Fruit fly (Drosophila melanogaster) whole organism, embryonic: ENCODE results near the gene Ttc19.

Experiments used
- Atf-2 ChIP-seq: fragments of 200-800 bp; sonication (Bioruptor generic); optimal IDR thresholded peaks from 2 replicates; lab custom pipeline; 2016; ENCODE audit warnings: missing biosample characterization, missing genetic modification characterization
- Bdp1 ChIP-seq: fragments of 200-800 bp; sonication (Bioruptor generic); optimal IDR thresholded peaks from 3 replicates; lab custom pipeline; 2016; ENCODE audit warnings: missing biosample characterization, missing genetic modification characterization
- CG1024 ChIP-seq: fragments of 200-800 bp; sonication (Bioruptor generic); IDR thresholded peaks from 2 replicates; pipeline ENCODE4 v1.3.6; 2022; ENCODE audit warnings: missing biosample characterization, missing genetic modification characterization
- CG10979 ChIP-seq: fragments of 200-800 bp; sonication (Bioruptor generic); optimal IDR thresholded peaks from 2 replicates; lab custom pipeline; 2018; ENCODE audit warnings: missing biosample characterization, mild to moderate bottlenecking, missing genetic modification characterization, moderate library complexity
- CG11560 ChIP-seq: fragments of 200-800 bp; sonication (Bioruptor generic); IDR thresholded peaks from 3 replicates; pipeline ENCODE4 v1.3.6; 2022; ENCODE audit warnings: missing biosample characterization, missing genetic modification characterization
- CG12104 ChIP-seq: fragments of 200-800 bp; sonication (Bioruptor generic); optimal IDR thresholded peaks from 3 replicates; lab custom pipeline; 2016; ENCODE audit warnings: missing biosample characterization, missing genetic modification characterization
- CG12219 ChIP-seq: fragments of 200-800 bp; sonication (Bioruptor generic); optimal IDR thresholded peaks from 3 replicates; lab custom pipeline; 2018; ENCODE audit warnings: missing biosample characterization, mild to moderate bottlenecking, missing genetic modification characterization
- CG13624 ChIP-seq: fragments of 200-800 bp; sonication (Bioruptor generic); optimal IDR thresholded peaks from 2 replicates; lab custom pipeline; 2016; ENCODE audit warnings: missing biosample characterization, missing genetic modification characterization
- CG1647 ChIP-seq: fragments of 200-800 bp; sonication (Bioruptor generic); optimal IDR thresholded peaks from 3 replicates; lab custom pipeline; 2016; ENCODE audit warnings: missing biosample characterization, missing genetic modification characterization
- CG17802 ChIP-seq: fragments of 200-800 bp; sonication (Bioruptor generic); optimal IDR thresholded peaks from 2 replicates; lab custom pipeline; 2018; ENCODE audit warnings: missing biosample characterization, mild to moderate bottlenecking, missing genetic modification characterization, moderate library complexity
- CG2129 ChIP-seq: fragments of 200-800 bp; sonication (Bioruptor generic); IDR thresholded peaks from 2 replicates; pipeline ENCODE4 v1.3.6; 2022; ENCODE audit warnings: missing biosample characterization, missing genetic modification characterization; ENCODE audit not compliant: partially characterized antibody
- CG30403 ChIP-seq: fragments of 200-800 bp; sonication (Bioruptor generic); optimal IDR thresholded peaks from 3 replicates; lab custom pipeline; 2016; ENCODE audit warnings: missing biosample characterization, missing genetic modification characterization
- CG3065 ChIP-seq: fragments of 200-800 bp; sonication (Bioruptor generic); optimal IDR thresholded peaks from 2 replicates; lab custom pipeline; 2016; ENCODE audit warnings: missing biosample characterization, missing genetic modification characterization
- CG31224 ChIP-seq: fragments of 200-800 bp; sonication (Bioruptor generic); IDR thresholded peaks from 2 replicates; pipeline ENCODE4 v1.3.6; 2022; ENCODE audit warnings: missing biosample characterization, missing genetic modification characterization
- CG3163 ChIP-seq: fragments of 200-800 bp; sonication (Bioruptor generic); optimal IDR thresholded peaks from 3 replicates; lab custom pipeline; 2016; ENCODE audit warnings: missing biosample characterization, missing genetic modification characterization
- CG34224 ChIP-seq: fragments of 200-800 bp; sonication (Bioruptor generic); IDR thresholded peaks from 3 replicates; pipeline ENCODE4 v1.3.6; 2022; ENCODE audit warnings: missing biosample characterization, missing genetic modification characterization; ENCODE audit not compliant: partially characterized antibody
- CG34376 ChIP-seq: fragments of 200-800 bp; sonication (Bioruptor generic); optimal IDR thresholded peaks from 2 replicates; lab custom pipeline; 2018; ENCODE audit warnings: missing biosample characterization, mild to moderate bottlenecking, missing genetic modification characterization
- CG4360 ChIP-seq: fragments of 200-800 bp; sonication (Bioruptor generic); IDR thresholded peaks from 2 replicates; pipeline ENCODE4 v1.3.6; 2022; ENCODE audit warnings: missing biosample characterization, missing genetic modification characterization
- CG43689 ChIP-seq: fragments of 200-800 bp; sonication (Bioruptor generic); IDR thresholded peaks from 2 replicates; pipeline ENCODE4 v1.3.6; 2022; ENCODE audit warnings: missing biosample characterization, missing genetic modification characterization
- CG6654 ChIP-seq: fragments of 200-800 bp; sonication (Bioruptor generic); optimal IDR thresholded peaks from 2 replicates; lab custom pipeline; 2017; ENCODE audit warnings: missing biosample characterization, mild to moderate bottlenecking, missing genetic modification characterization
- CG6765 ChIP-seq: fragments of 200-800 bp; sonication (Bioruptor generic); optimal IDR thresholded peaks from 3 replicates; lab custom pipeline; 2017; ENCODE audit warnings: missing biosample characterization, mild to moderate bottlenecking, missing genetic modification characterization
- CG6813 ChIP-seq: fragments of 200-800 bp; sonication (Bioruptor generic); optimal IDR thresholded peaks from 2 replicates; lab custom pipeline; 2017; ENCODE audit warnings: missing biosample characterization, missing genetic modification characterization, mild to moderate bottlenecking, moderate library complexity, missing genetic modification reagents
- CG7271 ChIP-seq: fragments of 200-800 bp; sonication (Bioruptor generic); optimal IDR thresholded peaks from 2 replicates; lab custom pipeline; 2018; ENCODE audit warnings: missing biosample characterization, mild to moderate bottlenecking, missing genetic modification characterization, moderate library complexity
- CG7357 ChIP-seq: fragments of 200-800 bp; sonication (Bioruptor generic); IDR thresholded peaks from 3 replicates; pipeline ENCODE4 v1.3.6; 2022; ENCODE audit warnings: missing biosample characterization, missing genetic modification characterization
- CG7786 ChIP-seq: fragments of 200-800 bp; sonication (Bioruptor generic); optimal IDR thresholded peaks from 2 replicates; lab custom pipeline; 2016; ENCODE audit warnings: missing biosample characterization, missing genetic modification characterization
- CG7987 ChIP-seq: fragments of 200-800 bp; sonication (Bioruptor generic); optimal IDR thresholded peaks from 2 replicates; lab custom pipeline; 2018; ENCODE audit warnings: missing biosample characterization, mild to moderate bottlenecking, missing genetic modification characterization, moderate library complexity
- CG8478 ChIP-seq: fragments of >200 bp; optimal IDR thresholded peaks from 2 replicates; lab custom pipeline; 2018
- CG9932 ChIP-seq: fragments of 200-800 bp; sonication (Bioruptor generic); IDR thresholded peaks from 2 replicates; pipeline ENCODE4 v1.3.6; 2022; ENCODE audit warnings: missing biosample characterization, missing genetic modification characterization
- Dbx ChIP-seq: fragments of 200-800 bp; sonication (Bioruptor generic); IDR thresholded peaks from 3 replicates; pipeline ENCODE4 v1.3.6; 2022; ENCODE audit warnings: missing biosample characterization, missing genetic modification characterization
- Ets65A ChIP-seq: fragments of 200-800 bp; sonication (Bioruptor generic); peaks from one replicate; lab custom pipeline; 2016; ENCODE audit warnings: missing biosample characterization, missing genetic modification characterization
- Hr51 ChIP-seq, 2 experiments: fragments of 200-800 bp; sonication (Bioruptor generic); optimal IDR thresholded peaks; 2 replicates in 1 of 2; 3 replicates in 1 of 2; lab custom pipeline; 2016 to 2018; ENCODE audit warnings: missing biosample characterization in 2 of 2, missing genetic modification characterization in 2 of 2, mild to moderate bottlenecking in 1 of 2, moderate library complexity in 1 of 2
- Kr ChIP-seq: fragments of 200-800 bp; sonication (Bioruptor generic); optimal IDR thresholded peaks from 2 replicates; lab custom pipeline; 2017; ENCODE audit warnings: missing biosample characterization, mild to moderate bottlenecking, missing genetic modification characterization
- MBD-R2 ChIP-seq: fragments of 200-800 bp; sonication (Bioruptor generic); IDR thresholded peaks from 2 replicates; pipeline ENCODE4 v1.3.6; 2022; ENCODE audit warnings: missing biosample characterization, missing genetic modification characterization
- PHDP ChIP-seq: fragments of 200-800 bp; sonication (Bioruptor generic); optimal IDR thresholded peaks from 3 replicates; lab custom pipeline; 2018; ENCODE audit warnings: missing biosample characterization, mild to moderate bottlenecking, missing genetic modification characterization, moderate library complexity
- Usf ChIP-seq: fragments of 200-800 bp; sonication (Bioruptor generic); optimal IDR thresholded peaks from 2 replicates; lab custom pipeline; 2017; ENCODE audit warnings: missing genotype, missing biosample characterization, missing genetic modification characterization
- az2 ChIP-seq: fragments of 200-800 bp; sonication (Bioruptor generic); optimal IDR thresholded peaks from 3 replicates; lab custom pipeline; 2016; ENCODE audit warnings: missing biosample characterization, missing genetic modification characterization
- crp ChIP-seq, 2 experiments: fragments of 200-800 bp; sonication (Bioruptor generic); optimal IDR thresholded peaks; 2 replicates in 1 of 2; 3 replicates in 1 of 2; lab custom pipeline; 2017; ENCODE audit warnings: missing biosample characterization in 2 of 2, missing genetic modification characterization in 2 of 2, mild to moderate bottlenecking in 1 of 2, moderate library complexity in 1 of 2
- dmrt11E ChIP-seq: fragments of 200-800 bp; sonication (Bioruptor generic); optimal IDR thresholded peaks from 3 replicates; lab custom pipeline; 2018; ENCODE audit warnings: missing biosample characterization, mild to moderate bottlenecking, missing genetic modification characterization, moderate library complexity
- eyg ChIP-seq: fragments of 200-800 bp; sonication (Bioruptor generic); optimal IDR thresholded peaks from 3 replicates; lab custom pipeline; 2016; ENCODE audit warnings: missing biosample characterization, missing genetic modification characterization
- fd64A ChIP-seq: fragments of 200-800 bp; sonication (Bioruptor generic); optimal IDR thresholded peaks from 3 replicates; lab custom pipeline; 2018; ENCODE audit warnings: missing biosample characterization, mild to moderate bottlenecking, missing genetic modification characterization
- gce ChIP-seq: fragments of 200-800 bp; sonication (Bioruptor generic); IDR thresholded peaks from 3 replicates; pipeline ENCODE4 v1.3.6; 2022; ENCODE audit warnings: missing biosample characterization, missing genetic modification characterization
- knrl ChIP-seq: fragments of 200-800 bp; sonication (Bioruptor generic); IDR thresholded peaks from 3 replicates; pipeline ENCODE4 v1.3.6; 2022; ENCODE audit warnings: missing biosample characterization, missing genetic modification characterization; ENCODE audit not compliant: partially characterized antibody
- nau ChIP-seq: fragments of 200-800 bp; sonication (Bioruptor generic); optimal IDR thresholded peaks from 3 replicates; lab custom pipeline; 2017; ENCODE audit warnings: missing biosample characterization, mild to moderate bottlenecking, missing genetic modification characterization, missing genetic modification reagents
- nerfin-2 ChIP-seq: fragments of 200-800 bp; sonication (Bioruptor generic); IDR thresholded peaks from 2 replicates; pipeline ENCODE4 v1.3.6; 2022; ENCODE audit warnings: missing biosample characterization, missing genetic modification characterization; ENCODE audit not compliant: partially characterized antibody
- odd ChIP-seq: fragments of 200-800 bp; sonication (Bioruptor generic); optimal IDR thresholded peaks from 2 replicates; lab custom pipeline; 2017; ENCODE audit warnings: missing biosample characterization, mild to moderate bottlenecking, missing genetic modification characterization
- pnt ChIP-seq: fragments of 200-800 bp; sonication (Bioruptor generic); optimal IDR thresholded peaks from 3 replicates; lab custom pipeline; 2016; ENCODE audit warnings: missing biosample characterization, missing genetic modification characterization
- salm ChIP-seq: fragments of 200-800 bp; sonication (Bioruptor generic); optimal IDR thresholded peaks from 2 replicates; lab custom pipeline; 2018; ENCODE audit warnings: missing biosample characterization, mild to moderate bottlenecking, missing genetic modification characterization
- slbo ChIP-seq: fragments of 200-800 bp; sonication (Bioruptor generic); IDR thresholded peaks from 2 replicates; pipeline ENCODE4 v1.3.6; 2022; ENCODE audit warnings: missing biosample characterization, missing genetic modification characterization
- stwl ChIP-seq: fragments of 200-800 bp; sonication (Bioruptor generic); optimal IDR thresholded peaks from 3 replicates; lab custom pipeline; 2018; ENCODE audit warnings: missing biosample characterization, mild to moderate bottlenecking, missing genetic modification characterization, moderate library complexity
- trem ChIP-seq: fragments of 200-800 bp; optimal IDR thresholded peaks from 3 replicates; lab custom pipeline; 2019; ENCODE audit warnings: missing biosample characterization, mild to moderate bottlenecking, missing genetic modification characterization, moderate library complexity
- z ChIP-seq: fragments of 200-800 bp; sonication (Bioruptor generic); IDR thresholded peaks from 3 replicates; pipeline ENCODE4 v1.3.6; 2022; ENCODE audit warnings: missing biosample characterization, missing genetic modification characterization

The Ttc19 gene

dm6 chr2L:19053860-19054515, 9.0 kb upstream of the Ttc19 start, which contains the start of gene CG10492 (continued):
- TF ChIP-seq CG7786, result no peak
- no peak for TF ChIP-seq fd64A (GFP tag; lab: Kevin White, UChicago)
- no peak for TF ChIP-seq CG3163 (GFP tag; lab: Kevin White, UChicago)
- no peak for TF ChIP-seq CG43689 (GFP tag; lab: Robert Waterston, UW)
- TF ChIP-seq pnt, result no peak
- peak; percentile 54 for TF ChIP-seq MBD-R2 (GFP tag; lab: Robert Waterston, UW)
- TF ChIP-seq CG1647, result no peak
- TF ChIP-seq CG34224, result no peak; the same call in 2 of the 3 replicates
- no peak for TF ChIP-seq crp (GFP tag; optimal IDR thresholded peaks at IDR 0.05; lab: Kevin White, UChicago)
- TF ChIP-seq CG7271, result no peak
- TF ChIP-seq CG9932, result no peak
- TF ChIP-seq CG6654 (GFP tag; lab: Kevin White, UChicago), result no peak
- TF ChIP-seq CG1024 (GFP tag; lab: Robert Waterston, UW), result no peak
- TF ChIP-seq Hr51 (GFP tag; optimal IDR thresholded peaks at IDR 0.05; lab: Kevin White, UChicago), result no peak
- TF ChIP-seq nau (GFP tag; lab: Kevin White, UChicago), result no peak
- TF ChIP-seq CG2129, result no peak
- 0 out of 3 replicates have a peak, but pooled peaks have one; percentile 33 for TF ChIP-seq knrl (GFP tag; lab: Robert Waterston, UW)
- TF ChIP-seq stwl (tag; lab: Kevin White, UChicago), result peak; percentile 51
- TF ChIP-seq odd (GFP tag; lab: Kevin White, UChicago), result no peak
- TF ChIP-seq CG17802 (tag; lab: Kevin White, UChicago), result no peak
- no peak for TF ChIP-seq CG7357
- no peak for TF ChIP-seq CG3065 (GFP tag; lab: Kevin White, UChicago)
- peak; percentile 80 for TF ChIP-seq Ets65A (GFP tag; lab: Kevin White, UChicago)
- no peak for TF ChIP-seq az2
- TF ChIP-seq slbo (GFP tag; lab: Robert Waterston, UW), result no peak
- no peak for TF ChIP-seq CG31224 (GFP tag; lab: Robert Waterston, UW)
- TF ChIP-seq salm (tag; lab: Kevin White, UChicago), result no peak
- no peak for TF ChIP-seq Kr (GFP tag; lab: Kevin White, UChicago)
- no peak for TF ChIP-seq PHDP (tag; lab: Kevin White, UChicago)
- TF ChIP-seq Bdp1, result no peak
- TF ChIP-seq CG4360 (GFP tag; lab: Robert Waterston, UW), result no peak
- TF ChIP-seq eyg (GFP tag; lab: Kevin White, UChicago), result no peak
- no peak for TF ChIP-seq gce
- TF ChIP-seq Usf, result no peak
- no peak for TF ChIP-seq CG12219
- no peak for TF ChIP-seq nerfin-2 (GFP tag; lab: Robert Waterston, UW)
- TF ChIP-seq CG12104 (GFP tag; lab: Kevin White, UChicago), result no peak
- no peak for TF ChIP-seq CG30403 (GFP tag; lab: Kevin White, UChicago)
- no peak for TF ChIP-seq CG6813
- TF ChIP-seq Dbx, result no peak
- TF ChIP-seq CG10979 (tag; lab: Kevin White, UChicago), result no peak
- TF ChIP-seq CG11560 (tag; lab: Robert Waterston, UW), result no peak
- peak; percentile 90 for TF ChIP-seq trem (tag; lab: Kevin White, UChicago)
- TF ChIP-seq CG34376, result no peak
- 0 out of 3 replicates have a peak, but pooled peaks have one; percentile 14 for TF ChIP-seq z (GFP tag; lab: Robert Waterston, UW)
- no peak for TF ChIP-seq CG13624 (GFP tag; lab: Kevin White, UChicago)
- no peak for TF ChIP-seq CG8478 (lab: Kevin White, UChicago)
- no peak for TF ChIP-seq CG6765
- TF ChIP-seq dmrt11E (tag; lab: Kevin White, UChicago), result no peak
- no peak for TF ChIP-seq CG7987 (GFP tag; lab: Kevin White, UChicago)
- no peak for TF ChIP-seq Atf-2
